Fruit fly (Drosophila melanogaster) whole organism, embryonic: ENCODE data around the gene CG43678.

Source experiments
- ATbp ChIP-seq: fragments of 200-800 bp; sonication (Bioruptor generic); optimal IDR thresholded peaks from 2 replicates; lab custom pipeline; 2017; ENCODE audit warnings: missing biosample characterization, mild to moderate bottlenecking, missing genetic modification characterization, missing genetic modification reagents
- Asciz ChIP-seq: fragments of 200-800 bp; sonication (Bioruptor generic); optimal IDR thresholded peaks from 2 replicates; lab custom pipeline; 2017; ENCODE audit warnings: missing biosample characterization, mild to moderate bottlenecking, missing genetic modification characterization, missing genetic modification reagents
- CG10462 ChIP-seq: fragments of 200-800 bp; sonication (Bioruptor generic); optimal IDR thresholded peaks from 2 replicates; lab custom pipeline; 2016; ENCODE audit warnings: missing biosample characterization, missing genetic modification characterization
- CG11723 ChIP-seq: fragments of 200-800 bp; sonication (Bioruptor generic); optimal IDR thresholded peaks from 2 replicates; lab custom pipeline; 2017; ENCODE audit warnings: missing biosample characterization, mild to moderate bottlenecking, missing genetic modification characterization
- CG12104 ChIP-seq: fragments of 200-800 bp; sonication (Bioruptor generic); optimal IDR thresholded peaks from 3 replicates; lab custom pipeline; 2016; ENCODE audit warnings: missing biosample characterization, missing genetic modification characterization
- CG12391 ChIP-seq: fragments of 200-800 bp; sonication (Bioruptor generic); optimal IDR thresholded peaks from 3 replicates; lab custom pipeline; 2018; ENCODE audit warnings: missing biosample characterization, mild to moderate bottlenecking, missing genetic modification characterization, moderate library complexity
- CG15479 ChIP-seq: fragments of 200-800 bp; sonication (Bioruptor generic); optimal IDR thresholded peaks from 3 replicates; lab custom pipeline; 2019; ENCODE audit warnings: missing biosample characterization, mild to moderate bottlenecking, missing genetic modification characterization, moderate library complexity
- CG1647 ChIP-seq: fragments of 200-800 bp; sonication (Bioruptor generic); optimal IDR thresholded peaks from 3 replicates; lab custom pipeline; 2016; ENCODE audit warnings: missing biosample characterization, missing genetic modification characterization
- CG17385 ChIP-seq: fragments of 200-800 bp; sonication (Bioruptor generic); optimal IDR thresholded peaks from 3 replicates; lab custom pipeline; 2018; ENCODE audit warnings: missing biosample characterization, mild to moderate bottlenecking, missing genetic modification characterization
- CG18476 ChIP-seq: fragments of 200-800 bp; sonication (Bioruptor generic); optimal IDR thresholded peaks from 2 replicates; lab custom pipeline; 2016; ENCODE audit warnings: missing biosample characterization, mild to moderate bottlenecking, missing genetic modification characterization
- CG2199 ChIP-seq: fragments of 200-800 bp; sonication (Bioruptor generic); IDR thresholded peaks from 3 replicates; pipeline ENCODE4 v1.3.6; 2022; ENCODE audit warnings: missing biosample characterization, missing genetic modification characterization
- CG2712 ChIP-seq: fragments of 200-800 bp; optimal IDR thresholded peaks from 3 replicates; lab custom pipeline; 2019; ENCODE audit warnings: missing biosample characterization, mild to moderate bottlenecking, missing genetic modification characterization, moderate library complexity
- CG3163 ChIP-seq: fragments of 200-800 bp; sonication (Bioruptor generic); optimal IDR thresholded peaks from 3 replicates; lab custom pipeline; 2016; ENCODE audit warnings: missing biosample characterization, missing genetic modification characterization
- CG3281 ChIP-seq: fragments of 200-800 bp; sonication (Bioruptor generic); optimal IDR thresholded peaks from 3 replicates; lab custom pipeline; 2017; ENCODE audit warnings: missing biosample characterization, mild to moderate bottlenecking, missing genetic modification characterization
- CG3726 ChIP-seq: fragments of 200-800 bp; sonication (Bioruptor generic); IDR thresholded peaks from 3 replicates; pipeline ENCODE4, ENCODE4 v1.3.6; 2022; ENCODE audit warnings: missing biosample characterization, missing genetic modification characterization
- CG3847 ChIP-seq: fragments of 200-800 bp; sonication (Bioruptor generic); IDR thresholded peaks from 2 replicates; pipeline ENCODE4 v1.3.6; 2022; ENCODE audit warnings: missing biosample characterization, missing genetic modification characterization
- CG4360 ChIP-seq: fragments of 200-800 bp; sonication (Bioruptor generic); IDR thresholded peaks from 2 replicates; pipeline ENCODE4 v1.3.6; 2022; ENCODE audit warnings: missing biosample characterization, missing genetic modification characterization
- CG5180 ChIP-seq: fragments of 200-800 bp; sonication (Bioruptor generic); optimal IDR thresholded peaks from 3 replicates; lab custom pipeline; 2017; ENCODE audit warnings: missing biosample characterization, missing genetic modification characterization, mild to moderate bottlenecking, moderate library complexity, missing genetic modification reagents
- CG8765 ChIP-seq: fragments of 200-800 bp; sonication (Bioruptor generic); IDR thresholded peaks from 2 replicates; pipeline ENCODE4 v1.3.6; 2022; ENCODE audit warnings: missing biosample characterization, missing genetic modification characterization
- CG8924 ChIP-seq: fragments of 200-800 bp; optimal IDR thresholded peaks from 3 replicates; lab custom pipeline; 2019; ENCODE audit warnings: missing biosample characterization, mild to moderate bottlenecking, missing genetic modification characterization, moderate library complexity
- CG9437 ChIP-seq: fragments of 200-800 bp; sonication (Bioruptor generic); optimal IDR thresholded peaks from 2 replicates; lab custom pipeline; 2018; ENCODE audit warnings: missing biosample characterization, mild to moderate bottlenecking, missing genetic modification characterization
- CG9817 ChIP-seq: fragments of 200-800 bp; sonication (Bioruptor generic); optimal IDR thresholded peaks from 2 replicates; lab custom pipeline; 2018; ENCODE audit warnings: missing biosample characterization, mild to moderate bottlenecking, missing genetic modification characterization, moderate library complexity
- NC2β ChIP-seq: fragments of 200-800 bp; sonication (Bioruptor generic); optimal IDR thresholded peaks from 2 replicates; lab custom pipeline; 2016; ENCODE audit warnings: missing biosample characterization, missing genetic modification characterization
- NfI ChIP-seq: fragments of 200-800 bp; sonication (Bioruptor generic); optimal IDR thresholded peaks from 3 replicates; lab custom pipeline; 2018; ENCODE audit warnings: missing biosample characterization, mild to moderate bottlenecking, missing genetic modification characterization, moderate library complexity
- Opbp ChIP-seq: fragments of 200-800 bp; sonication (Bioruptor generic); IDR thresholded peaks from 3 replicates; pipeline ENCODE4 v1.3.6; 2022; ENCODE audit warnings: missing biosample characterization, missing genetic modification characterization; ENCODE audit not compliant: partially characterized antibody
- Pdp1 ChIP-seq, 2 experiments: fragments of 200-800 bp; sonication (Bioruptor generic); optimal IDR thresholded peaks; 3 replicates each; lab custom pipeline; 2016; ENCODE audit warnings: missing biosample characterization in 2 of 2, missing genetic modification characterization in 2 of 2, mild to moderate bottlenecking in 1 of 2, moderate library complexity in 1 of 2
- Ravus ChIP-seq: fragments of 200-800 bp; sonication (Bioruptor generic); IDR thresholded peaks from 2 replicates; pipeline ENCODE4 v1.3.6; 2022; ENCODE audit warnings: missing biosample characterization, missing genetic modification characterization
- Sox100B ChIP-seq: fragments of 200-800 bp; sonication (Bioruptor generic); optimal IDR thresholded peaks from 3 replicates; lab custom pipeline; 2018; ENCODE audit warnings: missing biosample characterization, mild to moderate bottlenecking, missing genetic modification characterization
- Ssrp ChIP-seq: fragments of 200-800 bp; sonication (Bioruptor generic); optimal IDR thresholded peaks from 2 replicates; lab custom pipeline; 2018; ENCODE audit warnings: missing biosample characterization, mild to moderate bottlenecking, missing genetic modification characterization, moderate library complexity
- Trl ChIP-seq, 3 experiments: fragments of >200 bp in 2 of 3; fragments of 200-800 bp in 1 of 3; sonication (Bioruptor generic) in 1 of 3; optimal IDR thresholded peaks; 2 replicates in 1 of 3; 3 replicates in 2 of 3; lab custom pipeline; 2016 to 2017; ENCODE audit warnings: missing biosample characterization in 1 of 3, missing genetic modification characterization in 1 of 3
- bigmax ChIP-seq: fragments of 200-800 bp; sonication (Bioruptor generic); optimal IDR thresholded peaks from 2 replicates; lab custom pipeline; 2018; ENCODE audit warnings: missing biosample characterization, mild to moderate bottlenecking, missing genetic modification characterization
- cwo ChIP-seq: fragments of 200-800 bp; sonication (Bioruptor generic); optimal IDR thresholded peaks from 3 replicates; lab custom pipeline; 2017; ENCODE audit warnings: missing biosample characterization, missing genetic modification characterization, mild to moderate bottlenecking, moderate library complexity, missing genetic modification reagents
- dysf ChIP-seq: fragments of 200-800 bp; sonication (Bioruptor generic); IDR thresholded peaks from 3 replicates; pipeline ENCODE4 v1.3.6; 2022; ENCODE audit warnings: missing biosample characterization, missing genetic modification characterization
- ems ChIP-seq: fragments of 200-800 bp; sonication (Bioruptor generic); optimal IDR thresholded peaks from 3 replicates; lab custom pipeline; 2016; ENCODE audit warnings: missing biosample characterization, missing genetic modification characterization
- grau ChIP-seq: fragments of 200-800 bp; optimal IDR thresholded peaks from 3 replicates; lab custom pipeline; 2019; ENCODE audit warnings: missing biosample characterization, mild to moderate bottlenecking, missing genetic modification characterization, moderate library complexity
- jumu ChIP-seq: fragments of 200-800 bp; sonication (Bioruptor generic); optimal IDR thresholded peaks from 3 replicates; lab custom pipeline; 2016; ENCODE audit warnings: missing biosample characterization, missing genetic modification characterization
- ken ChIP-seq: fragments of 200-800 bp; sonication (Bioruptor generic); IDR thresholded peaks from 3 replicates; pipeline ENCODE4 v1.3.6; 2022; ENCODE audit warnings: missing biosample characterization, missing genetic modification characterization
- knrl ChIP-seq: fragments of 200-800 bp; sonication (Bioruptor generic); IDR thresholded peaks from 3 replicates; pipeline ENCODE4 v1.3.6; 2022; ENCODE audit warnings: missing biosample characterization, missing genetic modification characterization; ENCODE audit not compliant: partially characterized antibody
- mirr ChIP-seq: fragments of 200-800 bp; sonication (Bioruptor generic); optimal IDR thresholded peaks from 3 replicates; lab custom pipeline; 2018; ENCODE audit warnings: missing biosample characterization, mild to moderate bottlenecking, missing genetic modification characterization
- phol ChIP-seq: fragments of 200-800 bp; sonication (Bioruptor generic); optimal IDR thresholded peaks from 3 replicates; lab custom pipeline; 2018; ENCODE audit warnings: missing biosample characterization, mild to moderate bottlenecking, missing genetic modification characterization, moderate library complexity
- sens ChIP-seq: fragments of 200-800 bp; sonication (Bioruptor generic); peaks from one replicate; lab custom pipeline; 2016; ENCODE audit warnings: missing biosample characterization, missing genetic modification characterization
- sqz ChIP-seq: fragments of 200-800 bp; sonication (Bioruptor generic); optimal IDR thresholded peaks from 3 replicates; lab custom pipeline; 2018; ENCODE audit warnings: missing biosample characterization, mild to moderate bottlenecking, missing genetic modification characterization
- stwl ChIP-seq: fragments of 200-800 bp; sonication (Bioruptor generic); optimal IDR thresholded peaks from 3 replicates; lab custom pipeline; 2018; ENCODE audit warnings: missing biosample characterization, mild to moderate bottlenecking, missing genetic modification characterization, moderate library complexity
- trem ChIP-seq: fragments of 200-800 bp; optimal IDR thresholded peaks from 3 replicates; lab custom pipeline; 2019; ENCODE audit warnings: missing biosample characterization, mild to moderate bottlenecking, missing genetic modification characterization, moderate library complexity
- yki ChIP-seq: fragments of >200 bp; optimal IDR thresholded peaks from 3 replicates; lab custom pipeline; 2018

The CG43678 gene

DNA sequence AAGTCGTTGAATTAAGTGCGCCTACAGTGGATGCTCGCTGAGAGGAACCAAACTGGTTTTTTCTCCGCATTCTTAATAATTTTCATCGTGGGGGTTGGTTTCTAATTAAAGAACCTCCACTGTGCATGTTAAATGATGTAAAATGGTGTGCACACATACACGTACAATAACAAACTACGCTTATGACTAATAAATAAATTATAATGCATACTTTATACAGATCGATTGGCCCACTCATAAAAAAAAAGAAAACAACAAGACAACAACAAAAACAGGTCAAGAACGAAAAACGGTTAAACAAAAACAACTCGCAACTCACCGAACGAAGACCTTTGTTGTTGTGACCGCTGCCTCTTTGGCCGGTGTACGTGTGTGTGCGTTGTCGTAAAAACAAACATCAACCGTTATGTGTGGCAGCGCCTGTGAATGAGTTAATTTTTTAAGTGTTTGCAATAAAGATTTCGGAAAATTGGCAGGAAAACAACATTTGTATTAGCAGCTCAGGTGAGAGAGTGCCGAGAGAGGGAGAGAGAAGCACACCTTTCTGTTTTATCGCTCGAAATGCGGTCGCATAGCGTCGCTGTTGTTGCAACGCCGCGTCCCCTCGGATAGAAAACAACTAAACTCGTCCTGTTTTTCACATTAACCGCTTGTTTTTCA, 44.8 kb upstream of the CG43678 start (continued):
- no peak for TF ChIP-seq NC2β
- TF ChIP-seq Ssrp, result peak; percentile 8
- TF ChIP-seq CG3847 (GFP tag; lab: Robert Waterston, UW), result no peak
- no peak for TF ChIP-seq NfI (GFP tag; lab: Kevin White, UChicago)
- TF ChIP-seq ATbp (GFP tag; lab: Kevin White, UChicago), result no peak
- TF ChIP-seq phol (tag; lab: Kevin White, UChicago), result peak; percentile 5
- no peak for TF ChIP-seq CG12391 (tag; lab: Kevin White, UChicago)
- TF ChIP-seq Sox100B (GFP tag; lab: Kevin White, UChicago), result no peak
- no peak for TF ChIP-seq Ravus (GFP tag; lab: Robert Waterston, UW)
- TF ChIP-seq Asciz (GFP tag; lab: Kevin White, UChicago), result no peak
- TF ChIP-seq mirr (GFP tag; lab: Kevin White, UChicago), result no peak
- TF ChIP-seq sens, result peak; percentile 85
- TF ChIP-seq CG3281 (GFP tag; lab: Kevin White, UChicago), result peak; percentile 2
- no peak for TF ChIP-seq trem (tag; lab: Kevin White, UChicago)
- TF ChIP-seq jumu (GFP tag; lab: Kevin White, UChicago), result no peak
- peak; percentile 56 for TF ChIP-seq sqz (GFP tag; lab: Kevin White, UChicago)
- no peak for TF ChIP-seq CG8765 (GFP tag; lab: Robert Waterston, UW)
- no peak for TF ChIP-seq CG17385
- TF ChIP-seq, all 482 proteins: peak for 40

DNA sequence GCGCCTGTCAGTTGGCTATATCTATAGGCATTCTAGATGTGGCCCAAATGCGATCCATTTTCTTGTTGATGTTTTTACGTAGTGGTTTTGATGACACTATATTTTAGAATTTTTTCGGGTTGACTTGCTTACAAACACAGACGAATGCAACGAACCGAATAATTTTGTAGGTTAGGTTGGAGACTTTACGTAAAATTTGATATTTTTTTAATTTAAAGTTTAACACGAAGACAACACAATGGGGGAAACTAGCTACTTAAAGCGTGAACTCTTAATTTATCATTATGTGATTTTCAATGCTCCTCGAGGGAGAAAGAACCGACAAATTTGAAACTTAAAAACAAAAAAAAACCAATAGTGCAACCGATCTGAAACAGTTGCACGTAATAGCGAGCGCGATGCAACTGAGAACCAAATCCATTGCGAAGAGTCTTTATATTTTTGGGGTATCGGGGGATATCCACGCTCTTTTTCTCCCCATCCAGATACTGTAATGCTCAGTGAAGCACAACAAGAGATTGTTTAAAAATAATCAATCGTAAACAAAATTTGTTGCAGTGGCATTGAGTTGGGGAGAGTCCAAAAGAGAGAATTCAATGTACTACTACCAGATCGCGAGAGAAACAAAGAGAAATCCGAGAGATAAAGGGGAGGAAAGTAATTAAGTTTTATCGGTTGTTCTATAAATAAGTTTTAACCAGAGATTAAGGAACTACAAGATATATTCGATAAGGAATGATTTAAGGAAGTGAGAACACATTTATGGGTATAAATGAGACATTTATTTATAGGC, 40.8 kb upstream of the CG43678 start:
- TF ChIP-seq ken, result no peak
- peak; percentile 63 to 71 for TF ChIP-seq Trl (optimal IDR thresholded peaks at IDR 0.05; lab: Kevin White, UChicago)
- no peak for TF ChIP-seq Trl (GFP tag; optimal IDR thresholded peaks at IDR 0.05; lab: Kevin White, UChicago)
- peak; percentile 13 for TF ChIP-seq CG3163 (GFP tag; lab: Kevin White, UChicago)
- TF ChIP-seq CG4360 (GFP tag; lab: Robert Waterston, UW), result 0 out of 2 replicates have a peak, but pooled peaks have one; percentile 8
- no peak for TF ChIP-seq CG11723 (GFP tag; lab: Kevin White, UChicago)
- peak; percentile 5 for TF ChIP-seq yki (lab: Kevin White, UChicago)
- peak; percentile 64 for TF ChIP-seq sens
- peak in 1 of 2 experiments; percentile 49 for TF ChIP-seq Pdp1 (GFP tag; optimal IDR thresholded peaks at IDR 0.05; lab: Kevin White, UChicago)
- TF ChIP-seq CG9817, result no peak
- peak; percentile 37; the same call in 1 of the 3 replicates for TF ChIP-seq Opbp (GFP tag; lab: Robert Waterston, UW)
- no peak for TF ChIP-seq CG5180
- TF ChIP-seq CG2199 (GFP tag; lab: Robert Waterston, UW), result peak; percentile 16; the same call in 1 of the 3 replicates
- TF ChIP-seq bigmax (GFP tag; lab: Kevin White, UChicago), result peak; percentile 71
- peak; percentile 39 for TF ChIP-seq CG9437 (GFP tag; lab: Kevin White, UChicago)

DNA sequence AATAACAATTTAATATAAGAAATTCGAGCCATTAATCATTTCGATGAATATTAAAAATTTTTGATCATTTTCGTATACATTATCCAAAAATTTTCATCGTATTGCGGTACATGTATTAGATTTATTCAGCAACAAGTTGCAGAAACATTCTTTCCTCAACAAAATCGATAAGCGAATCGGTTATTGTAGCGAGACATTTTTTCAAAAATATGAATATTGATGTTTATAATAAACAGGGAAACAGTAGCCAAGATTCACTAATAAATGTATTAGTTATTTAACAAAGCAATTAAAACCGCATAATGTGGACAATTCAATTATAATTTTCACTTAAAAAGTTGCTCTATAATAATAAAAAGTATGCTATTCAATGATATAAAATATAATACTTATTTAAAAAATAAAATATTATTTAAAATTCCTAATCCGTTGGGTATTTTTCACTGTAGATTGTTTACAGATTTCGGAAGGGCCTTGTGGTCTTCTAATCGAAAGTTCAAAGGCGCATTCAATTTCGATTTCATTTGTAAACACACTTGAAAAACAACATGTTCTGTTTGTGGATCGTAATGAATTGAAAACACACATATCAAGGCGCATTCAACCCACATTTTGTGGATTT, 39.9 kb upstream of the CG43678 start:
- TF ChIP-seq CG12104 (GFP tag; lab: Kevin White, UChicago) (no peak), knrl (no peak), ems (GFP tag; lab: Kevin White, UChicago) (no peak), CG1647 (GFP tag; lab: Kevin White, UChicago) (no peak), grau (tag; lab: Kevin White, UChicago) (peak; percentile 61), CG2712 (tag; lab: Kevin White, UChicago) (peak; percentile 63), CG15479 (GFP tag; lab: Kevin White, UChicago) (no peak), dysf (GFP tag; lab: Robert Waterston, UW) (no peak; the same call in 2 of the 3 replicates), CG8924 (tag; lab: Kevin White, UChicago) (peak; percentile 31), CG18476 (GFP tag; lab: Kevin White, UChicago) (no peak), CG3726 (GFP tag; lab: Robert Waterston, UW) (no peak), cwo (GFP tag; lab: Kevin White, UChicago) (peak; percentile 62), stwl (tag; lab: Kevin White, UChicago) (peak; percentile 4), CG10462 (no peak)
